Fruit fly (Drosophila melanogaster) whole organism, wandering third instar larva: ENCODE data around the gene Cpr65Ay.
"Not testable (repeated sequence)": the region's sequence is repeated elsewhere in the genome, so short reads cannot be mapped to it uniquely, and the experiment has no call there.

Experiments
- Abd-B ChIP-seq: fragments of >200 bp; optimal IDR thresholded peaks from 2 replicates; lab custom pipeline; 2017; ENCODE audit warnings: missing biosample characterization, missing genetic modification characterization
- CG32264 ChIP-seq: fragments of 200-800 bp; sonication (Bioruptor generic); optimal IDR thresholded peaks from 2 replicates; lab custom pipeline; 2016; ENCODE audit warnings: missing biosample characterization, missing genetic modification characterization
- CrebA ChIP-seq: fragments of 200-800 bp; sonication (Bioruptor generic); optimal IDR thresholded peaks from 2 replicates; lab custom pipeline; 2016; ENCODE audit warnings: missing biosample characterization, mild to moderate bottlenecking, missing genetic modification characterization, borderline replicate concordance
- Dfd ChIP-seq: fragments of >200 bp; optimal IDR thresholded peaks from 2 replicates; lab custom pipeline; 2017; ENCODE audit warnings: missing biosample characterization, missing genetic modification characterization
- Dif ChIP-seq: fragments of 200-275, 200-300 bp; sonication (Bioruptor generic); optimal IDR thresholded peaks from 2 replicates; lab custom pipeline; 2018; ENCODE audit warnings: missing biosample characterization, missing genetic modification characterization; ENCODE audit not compliant: partially characterized antibody
- GATAd ChIP-seq: sonication (Bioruptor generic); optimal IDR thresholded peaks from 2 replicates; lab custom pipeline; 2016; ENCODE audit warnings: missing biosample characterization, missing genetic modification characterization
- HLH106 ChIP-seq: fragments of 200-800 bp; optimal IDR thresholded peaks from 3 replicates; lab custom pipeline; 2019; ENCODE audit warnings: missing biosample characterization, mild to moderate bottlenecking, missing genetic modification characterization, moderate library complexity
- Hr83 ChIP-seq: fragments of 200-300 bp; sonication (Bioruptor generic); optimal IDR thresholded peaks from 2 replicates; lab custom pipeline; 2016; ENCODE audit warnings: missing biosample characterization, mild to moderate bottlenecking, missing genetic modification characterization, moderate library complexity; ENCODE audit not compliant: poor library complexity, severe bottlenecking
- Myc ChIP-seq: fragments of >200 bp; optimal IDR thresholded peaks from 2 replicates; lab custom pipeline; 2017
- N ChIP-seq: fragments of >200 bp; optimal IDR thresholded peaks from 2 replicates; lab custom pipeline; 2018; ENCODE audit warnings: missing biosample characterization, missing external identifiers, missing genetic modification characterization
- OdsH ChIP-seq: fragments of 200-800 bp; sonication (Bioruptor generic); optimal IDR thresholded peaks from 2 replicates; lab custom pipeline; 2016; ENCODE audit warnings: missing biosample characterization, mild to moderate bottlenecking, missing genetic modification characterization
- Rel ChIP-seq, 2 experiments: fragments of 200-800 bp; sonication (Bioruptor generic) in 1 of 2; optimal IDR thresholded peaks; 2 replicates in 1 of 2; 3 replicates in 1 of 2; lab custom pipeline; 2016 to 2019; ENCODE audit warnings: mild to moderate bottlenecking in 2 of 2, missing biosample characterization in 2 of 2, missing genetic modification characterization in 2 of 2, moderate library complexity in 1 of 2
- Sp1 ChIP-seq: fragments of 200-800 bp; sonication (Bioruptor generic); optimal IDR thresholded peaks from 3 replicates; lab custom pipeline; 2019; ENCODE audit warnings: missing biosample characterization, mild to moderate bottlenecking, missing genetic modification characterization, moderate library complexity
- Vsx2 ChIP-seq: fragments of 200-300, 225-300 bp; sonication (Bioruptor generic); optimal IDR thresholded peaks from 2 replicates; lab custom pipeline; 2018; ENCODE audit warnings: missing biosample characterization, missing genetic modification characterization; ENCODE audit not compliant: partially characterized antibody
- br ChIP-seq: fragments of 200-800 bp; sonication (Bioruptor generic); optimal IDR thresholded peaks from 2 replicates; lab custom pipeline; 2016; ENCODE audit warnings: missing biosample characterization, missing genetic modification characterization
- brk ChIP-seq: fragments of 200-800 bp; sonication (Bioruptor generic); optimal IDR thresholded peaks from 2 replicates; lab custom pipeline; 2016; ENCODE audit warnings: missing biosample characterization, mild to moderate bottlenecking, missing genetic modification characterization
- dl ChIP-seq, 2 experiments: fragments of 175-275, 200-275 bp in 1 of 2; fragments of 200-275 bp in 1 of 2; sonication (Bioruptor generic); optimal IDR thresholded peaks; lab custom pipeline; 2018; ENCODE audit warnings: mild to moderate bottlenecking in 2 of 2, missing biosample characterization in 2 of 2, missing genetic modification characterization in 2 of 2, moderate library complexity in 2 of 2; ENCODE audit not compliant: partially characterized antibody in 2 of 2, insufficient read depth in 1 of 2
- dmrt93B ChIP-seq: fragments of 200-800 bp; sonication (Bioruptor generic); optimal IDR thresholded peaks from 2 replicates; lab custom pipeline; 2018; ENCODE audit warnings: missing biosample characterization, mild to moderate bottlenecking, missing genetic modification characterization
- dsf ChIP-seq: sonication (Bioruptor generic); optimal IDR thresholded peaks from 2 replicates; lab custom pipeline; 2016; ENCODE audit warnings: missing biosample characterization, missing genetic modification characterization, borderline replicate concordance
- ey ChIP-seq: fragments of 200-800 bp; sonication (Bioruptor generic); optimal IDR thresholded peaks from 2 replicates; lab custom pipeline; 2016; ENCODE audit warnings: missing biosample characterization, missing genetic modification characterization
- foxo ChIP-seq, 2 experiments: fragments of 200-800 bp; sonication (Bioruptor generic); optimal IDR thresholded peaks; 2 replicates in 1 of 2; 3 replicates in 1 of 2; lab custom pipeline; 2016 to 2017; ENCODE audit warnings: missing biosample characterization in 2 of 2, missing genetic modification characterization in 2 of 2
- fru ChIP-seq: fragments of 200-800 bp; sonication (Bioruptor generic); optimal IDR thresholded peaks from 3 replicates; lab custom pipeline; 2016; ENCODE audit warnings: missing biosample characterization, mild to moderate bottlenecking, missing genetic modification characterization
- h ChIP-seq: fragments of 200-800 bp; sonication (Bioruptor generic); optimal IDR thresholded peaks from 3 replicates; lab custom pipeline; 2016; ENCODE audit warnings: missing biosample characterization, mild to moderate bottlenecking, missing genetic modification characterization
- lola ChIP-seq: fragments of >200 bp; optimal IDR thresholded peaks from 2 replicates; lab custom pipeline; 2017; ENCODE audit warnings: missing biosample characterization, missing genetic modification characterization
- rgr ChIP-seq: fragments of 200-800 bp; sonication (Bioruptor generic); optimal IDR thresholded peaks from 3 replicates; lab custom pipeline; 2016; ENCODE audit warnings: missing biosample characterization, mild to moderate bottlenecking, missing genetic modification characterization
- sage ChIP-seq: fragments of 200-800 bp; sonication (Bioruptor generic); optimal IDR thresholded peaks from 2 replicates; lab custom pipeline; 2016; ENCODE audit warnings: missing biosample characterization, mild to moderate bottlenecking, missing genetic modification characterization
- sv ChIP-seq: fragments of 200-800 bp; sonication (Bioruptor generic); optimal IDR thresholded peaks from 3 replicates; lab custom pipeline; 2016; ENCODE audit warnings: missing biosample characterization, missing genetic modification characterization
- tai ChIP-seq: sonication (Bioruptor generic); optimal IDR thresholded peaks from 2 replicates; lab custom pipeline; 2016; ENCODE audit warnings: missing biosample characterization, missing genetic modification characterization
- usp ChIP-seq: fragments of >200 bp; optimal IDR thresholded peaks from 2 replicates; lab custom pipeline; 2017; ENCODE audit warnings: missing biosample characterization, missing genetic modification characterization
- woc ChIP-seq: sonication (Bioruptor generic); optimal IDR thresholded peaks from 2 replicates; lab custom pipeline; 2016; ENCODE audit warnings: missing biosample characterization, mild to moderate bottlenecking, missing genetic modification characterization

Gene Cpr65Ay

DNA sequence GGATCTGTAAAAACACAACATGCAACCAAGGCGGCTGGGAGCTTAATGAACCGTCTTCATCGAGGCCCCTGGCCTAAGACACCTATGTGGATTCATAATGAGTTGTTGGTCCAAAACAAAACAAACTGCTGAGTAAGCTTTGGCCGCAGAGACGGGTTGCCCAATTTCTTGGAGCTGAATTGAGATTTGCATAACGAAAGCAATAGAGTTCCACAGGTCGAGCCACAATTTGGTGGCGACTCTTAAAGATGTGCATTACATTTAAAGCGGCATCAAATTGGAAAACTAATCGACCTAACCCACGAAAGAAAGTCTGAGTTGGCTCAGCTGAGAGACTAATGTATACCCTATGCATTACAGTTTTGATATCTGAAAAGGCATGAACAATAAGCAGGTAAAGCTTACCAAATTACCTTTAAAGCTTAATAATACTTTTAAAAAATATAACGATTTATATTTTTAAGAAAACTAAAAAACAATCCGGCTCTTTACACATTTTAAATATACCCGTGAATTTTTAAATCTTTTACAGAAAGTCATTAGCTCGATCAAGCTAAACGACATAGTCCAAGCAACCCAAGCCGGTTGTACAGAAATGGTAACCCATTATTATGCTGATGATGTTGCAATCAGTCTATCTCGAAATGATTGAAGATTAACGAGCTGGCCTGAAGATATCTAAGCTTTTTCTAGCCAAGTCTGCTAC, 950 bp downstream of the Cpr65Ay start, which contains the start of gene CG13297:
Gene CG13297, minus strand, starts transcription at position 51 of the 706 bp plus-strand sequence.
- TF ChIP-seq woc (GFP tag; lab: Kevin White, UChicago), result no peak
- no peak for TF ChIP-seq sv (GFP tag; lab: Kevin White, UChicago)
- TF ChIP-seq dsf, result no peak
- TF ChIP-seq Dif, result no peak
- no peak for TF ChIP-seq GATAd (GFP tag; lab: Kevin White, UChicago)
- TF ChIP-seq CG32264 (GFP tag; lab: Kevin White, UChicago), result no peak
- TF ChIP-seq HLH106, result no peak
- no peak for TF ChIP-seq br (GFP tag; lab: Kevin White, UChicago)
- no peak for TF ChIP-seq Vsx2
- TF ChIP-seq Hr83 (GFP tag; lab: Kevin White, UChicago), result no peak

- no peak for TF ChIP-seq dl (GFP tag; optimal IDR thresholded peaks at IDR 0.05; lab: Kevin White, UChicago; ENCODE audit: insufficient read depth in 1 of 2, partially characterized antibody in 2 of 2)
- no peak for TF ChIP-seq dmrt93B (GFP tag; lab: Kevin White, UChicago)
- no peak for TF ChIP-seq lola
- peak; percentile 44 for TF ChIP-seq CrebA (GFP tag; lab: Kevin White, UChicago)
- TF ChIP-seq Sp1 (GFP tag; lab: Kevin White, UChicago), result peak; percentile 41
- TF ChIP-seq sage (GFP tag; lab: Kevin White, UChicago), result no peak
- TF ChIP-seq foxo (GFP tag; optimal IDR thresholded peaks at IDR 0.05; lab: Kevin White, UChicago), result no peak
- no peak for TF ChIP-seq usp
- TF ChIP-seq HLH106, result no peak
- TF ChIP-seq Rel (GFP tag; optimal IDR thresholded peaks at IDR 0.05; lab: Kevin White, UChicago), result peak; percentile 72
- TF ChIP-seq Rel (tag; optimal IDR thresholded peaks at IDR 0.05; lab: Kevin White, UChicago), result no peak
- no peak for TF ChIP-seq woc (GFP tag; lab: Kevin White, UChicago)
- no peak for TF ChIP-seq sv (GFP tag; lab: Kevin White, UChicago)
- TF ChIP-seq Dif, result no peak
- TF ChIP-seq h, result no peak
- no peak for TF ChIP-seq Myc
Observed at dm6 chr3L:6154951-6155394, 3.5 kb downstream of the Cpr65Ay start.

DNA sequence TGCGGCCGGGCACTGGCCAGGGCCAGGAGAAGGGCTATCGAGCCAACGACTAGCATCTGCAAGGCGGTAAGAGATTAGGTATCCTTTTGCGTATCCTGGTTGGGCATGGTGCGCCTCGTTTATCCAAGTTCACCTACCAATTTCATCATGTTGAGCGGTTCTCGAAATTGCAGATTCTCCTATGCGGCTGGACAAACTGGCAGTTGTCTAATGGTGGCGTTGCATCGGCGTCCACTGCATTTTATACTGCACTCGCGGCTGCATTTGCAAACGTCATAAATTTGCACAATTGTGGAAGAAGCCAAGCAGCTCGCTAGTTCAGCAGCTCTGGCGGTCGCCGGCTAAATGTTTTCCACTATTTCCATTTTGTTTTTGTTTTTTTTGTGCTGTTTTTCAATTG, 5.9 kb downstream of the Cpr65Ay start, which contains the start of gene Acp65Aa:
Gene Acp65Aa, minus strand, starts transcription at position 215 of the 400 bp plus-strand sequence.
- TF ChIP-seq tai (GFP tag; lab: Kevin White, UChicago) (no peak), N (no peak), fru (GFP tag; lab: Kevin White, UChicago) (no peak), CrebA (GFP tag; lab: Kevin White, UChicago) (no peak), sage (GFP tag; lab: Kevin White, UChicago) (no peak), Abd-B (GFP tag; lab: Kevin White, UChicago) (no peak), Dfd (GFP tag; lab: Kevin White, UChicago) (no peak), usp (no peak), rgr (no peak), Sp1 (GFP tag; lab: Kevin White, UChicago) (no peak), woc (GFP tag; lab: Kevin White, UChicago) (no peak), HLH106 (no peak), Vsx2 (no peak), GATAd (GFP tag; lab: Kevin White, UChicago) (no peak)

DNA sequence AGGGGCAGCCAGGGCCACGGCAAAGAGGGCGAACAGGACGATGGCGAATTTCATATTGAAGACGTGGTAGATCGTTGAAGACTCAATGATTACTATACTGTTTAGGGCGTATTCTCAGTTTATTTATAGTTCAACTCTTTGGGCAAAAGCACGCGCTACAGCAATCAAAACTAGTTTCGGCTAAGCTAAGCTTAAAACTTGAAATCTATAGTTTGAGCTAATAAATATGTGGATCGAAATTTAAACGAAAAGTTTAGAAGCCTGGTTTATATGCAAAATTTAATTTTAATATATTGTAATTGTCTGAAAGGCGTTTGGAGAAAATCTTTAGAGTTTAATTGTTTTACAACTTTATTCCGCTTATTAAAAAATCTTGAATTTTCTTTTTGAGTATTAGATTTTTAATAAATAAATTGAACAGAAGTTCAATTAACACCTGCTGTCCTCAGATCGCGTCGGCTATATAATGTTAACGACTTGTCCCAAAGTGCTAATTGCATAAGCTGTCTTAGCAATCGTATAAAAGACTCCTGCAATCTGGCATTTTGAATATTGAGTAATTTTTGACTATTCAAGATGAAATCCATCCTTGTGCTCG, 7.6 kb downstream of the Cpr65Ay start, which contains the start of the genes Cpr65Ax2 and Lcp65Aa:
Gene Cpr65Ax2, minus strand, starts transcription at position 101 of the 598 bp plus-strand sequence.
Gene Lcp65Aa, plus strand, starts transcription at position 548 of the 598 bp plus-strand sequence.
- TF ChIP-seq brk (GFP tag; lab: Kevin White, UChicago); HLH106; OdsH (GFP tag; lab: Kevin White, UChicago): not testable (repeated sequence)

DNA sequence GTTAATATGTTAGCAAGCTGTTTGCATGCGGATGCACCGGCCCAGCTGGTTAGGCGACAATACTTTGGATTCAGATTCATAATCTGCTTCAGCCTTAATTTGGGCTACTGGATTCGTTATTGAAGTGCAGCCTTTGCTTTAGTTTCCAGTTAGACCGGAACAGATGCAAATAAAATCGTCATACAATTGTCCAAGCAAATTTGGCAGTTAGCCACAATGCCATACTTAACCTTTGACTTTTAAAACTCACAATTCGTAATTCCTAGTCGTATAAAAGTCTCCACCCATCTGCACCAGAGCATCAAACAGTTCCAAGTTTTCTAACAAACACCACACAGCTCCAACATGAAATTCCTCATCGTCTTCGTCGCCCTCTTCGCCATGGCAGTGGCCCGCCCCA, 9.2 kb downstream of the Cpr65Ay start, which contains the start of gene Lcp65Ab1:
Gene Lcp65Ab1, plus strand, starts transcription at position 301 of the 400 bp plus-strand sequence.
- TF ChIP-seq HLH106; ey (GFP tag; lab: Kevin White, UChicago); dmrt93B (GFP tag; lab: Kevin White, UChicago): not testable (repeated sequence)
- TF ChIP-seq, all 38 proteins: peak for 0; not testable (repeated sequence) for 38
